Worm (Caenorhabditis elegans): ENCODE results near the gene Y73F4A.1.

ce11 chrIV:9032550-9032949 lies 12.6 kb downstream of the Y73F4A.1 start, which contains the start of gene C53D6.6:
- TF ChIP-seq W03F9.2 (tag; optimal IDR thresholded peaks at IDR 0.05) (no peak), him-1 (tag; optimal IDR thresholded peaks at IDR 0.05) (no peak)
